Fruit fly (Drosophila melanogaster): ENCODE data around the gene CG12316.

Gene CG12316

DNA sequence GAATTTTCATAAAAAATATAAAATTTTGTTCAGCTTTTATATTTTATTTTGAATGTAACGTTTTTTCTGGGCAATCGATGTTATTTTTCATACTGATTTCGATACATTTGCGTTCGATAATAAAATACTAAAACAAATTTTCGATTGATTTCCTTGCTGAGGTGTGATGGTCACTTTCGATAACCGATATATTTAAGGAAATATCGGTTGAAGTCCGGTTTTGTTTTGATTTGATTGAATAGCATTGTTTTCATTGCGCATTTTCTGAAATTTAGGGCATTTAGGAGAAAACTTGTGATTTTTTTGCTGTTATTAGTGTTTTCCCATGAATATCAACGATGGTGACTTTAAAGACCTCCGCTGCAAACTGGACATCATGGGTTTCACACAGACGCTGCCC, 20.2 kb downstream of the CG12316 start, which contains the start of gene Cep135 (continued):
- TF ChIP-seq CG12769 (tag; optimal IDR thresholded peaks at IDR 0.05) (no peak), bigmax (GFP tag; optimal IDR thresholded peaks at IDR 0.05) (no peak), CG32532 (GFP tag; IDR thresholded peaks at IDR 0.05) (no peak), Gug (GFP tag; IDR thresholded peaks at IDR 0.05) (no peak), pnt (GFP tag; optimal IDR thresholded peaks at IDR 0.05) (no peak), ATbp (GFP tag; optimal IDR thresholded peaks at IDR 0.05) (no peak), zfh2 (GFP tag; optimal IDR thresholded peaks at IDR 0.05) (no peak), ato (GFP tag; IDR thresholded peaks at IDR 0.05; ENCODE audit: partially characterized antibody) (peak; percentile 92), CG1529 (GFP tag; optimal IDR thresholded peaks at IDR 0.05) (no peak), chinmo (GFP tag; IDR thresholded peaks at IDR 0.05; ENCODE audit: partially characterized antibody) (peak; percentile 86; the same call in 2 of the 4 replicates), MBD-R2 (GFP tag; IDR thresholded peaks at IDR 0.05) (peak; percentile 45), fu2 (GFP tag; optimal IDR thresholded peaks at IDR 0.05) (no peak), bbx (GFP tag; IDR thresholded peaks at IDR 0.05; ENCODE audit: partially characterized antibody) (peak; percentile 85), bab2 (GFP tag; optimal IDR thresholded peaks at IDR 0.05) (no peak), CG11695 (GFP tag; IDR thresholded peaks at IDR 0.05) (no peak), onecut (GFP tag; IDR thresholded peaks at IDR 0.05) (no peak), ase (GFP tag; IDR thresholded peaks at IDR 0.05) (no peak), CG9215 (GFP tag; IDR thresholded peaks at IDR 0.05) (no peak), grn (GFP tag; optimal IDR thresholded peaks at IDR 0.05) (no peak), CG33557 (GFP tag; optimal IDR thresholded peaks at IDR 0.05) (no peak), CG11093 (GFP tag; IDR thresholded peaks at IDR 0.05) (no peak), Dip3 (GFP tag; optimal IDR thresholded peaks at IDR 0.05) (no peak), gfzf (GFP tag; optimal IDR thresholded peaks at IDR 0.05) (peak; percentile 55), ac (GFP tag; optimal IDR thresholded peaks at IDR 0.05) (no peak), CG7372 (GFP tag; IDR thresholded peaks at IDR 0.05) (no peak), CG10267 (tag; optimal IDR thresholded peaks at IDR 0.05) (peak; percentile 80), CG17568 (GFP tag; optimal IDR thresholded peaks at IDR 0.05) (no peak), CG2129 (GFP tag; IDR thresholded peaks at IDR 0.05; ENCODE audit: partially characterized antibody) (peak; percentile 48), CHES-1-like (GFP tag; optimal IDR thresholded peaks at IDR 0.05) (no peak), CG6272 (GFP tag; IDR thresholded peaks at IDR 0.05) (no peak), CG17186 (GFP tag; optimal IDR thresholded peaks at IDR 0.05) (no peak), mam (GFP tag; optimal IDR thresholded peaks at IDR 0.05) (no peak), Max (GFP tag; optimal IDR thresholded peaks at IDR 0.05) (no peak), Hr39 (optimal IDR thresholded peaks at IDR 0.05) (no peak), CG7556 (GFP tag; optimal IDR thresholded peaks at IDR 0.05) (no peak), sima (GFP tag; optimal IDR thresholded peaks at IDR 0.05) (no peak), CG34224 (GFP tag; IDR thresholded peaks at IDR 0.05; ENCODE audit: partially characterized antibody) (peak; percentile 95), CG17328 (GFP tag; IDR thresholded peaks at IDR 0.05) (no peak), CG6254 (GFP tag; optimal IDR thresholded peaks at IDR 0.05) (no peak), CG9876 (GFP tag; optimal IDR thresholded peaks at IDR 0.05) (no peak), CG32772 (GFP tag; IDR thresholded peaks at IDR 0.05) (no peak), Aef1 (GFP tag; IDR thresholded peaks at IDR 0.05) (no peak), tap (tag; optimal IDR thresholded peaks at IDR 0.05) (no peak), CG4707 (GFP tag; optimal IDR thresholded peaks at IDR 0.05) (no peak), klu (GFP tag; IDR thresholded peaks at IDR 0.05) (no peak), CG8281 (tag; optimal IDR thresholded peaks at IDR 0.05) (no peak), CG12942 (GFP tag; optimal IDR thresholded peaks at IDR 0.05) (no peak), Doc3 (GFP tag; IDR thresholded peaks at IDR 0.05; ENCODE audit: partially characterized antibody) (peak; percentile 82), jigr1 (GFP tag; IDR thresholded peaks at IDR 0.05) (no peak), aop (GFP tag; IDR thresholded peaks at IDR 0.05) (no peak), tll (GFP tag; optimal IDR thresholded peaks at IDR 0.05) (no peak), cato (GFP tag; optimal IDR thresholded peaks at IDR 0.05; ENCODE audit: borderline replicate concordance) (no peak)
